Worm (Caenorhabditis elegans): Measurements from ENCODE around the gene lias-1.

- TF ChIP-seq elt-3 (tag; optimal IDR thresholded peaks at IDR 0.05) (no peak), lin-13 (GFP tag; optimal IDR thresholded peaks at IDR 0.05) (no peak), ztf-11 (tag; optimal IDR thresholded peaks at IDR 0.05) (no peak), nhr-77 (tag; optimal IDR thresholded peaks at IDR 0.05) (no peak), nhr-6 (tag; optimal IDR thresholded peaks at IDR 0.05) (no peak), snpc-4 (tag; optimal IDR thresholded peaks at IDR 0.05) (no peak), nhr-25 (tag; optimal IDR thresholded peaks at IDR 0.05) (no peak), fos-1 (tag; optimal IDR thresholded peaks at IDR 0.05) (no peak), lin-39 (tag; optimal IDR thresholded peaks at IDR 0.05) (no peak), ZK546.5 (tag; optimal IDR thresholded peaks at IDR 0.05) (no peak), F13H6.1 (tag; optimal IDR thresholded peaks at IDR 0.05) (no peak), R02D3.7 (tag; optimal IDR thresholded peaks at IDR 0.05) (no peak), ceh-82 (tag; optimal IDR thresholded peaks at IDR 0.05) (no peak)
Measured at ce11 chrIII:3467013-3467412, 37.9 kb downstream of the lias-1 start.
